Fruit fly (Drosophila melanogaster) whole organism, wandering third instar larva: ENCODE results near the gene PIG-Wb.

ENCODE experiments used
- CrebA ChIP-seq: fragments of 200-800 bp; sonication (Bioruptor generic); optimal IDR thresholded peaks from 2 replicates; lab custom pipeline; 2016; ENCODE audit warnings: missing biosample characterization, mild to moderate bottlenecking, missing genetic modification characterization, borderline replicate concordance
- Dfd ChIP-seq: fragments of >200 bp; optimal IDR thresholded peaks from 2 replicates; lab custom pipeline; 2017; ENCODE audit warnings: missing biosample characterization, missing genetic modification characterization
- Hr83 ChIP-seq: fragments of 200-300 bp; sonication (Bioruptor generic); optimal IDR thresholded peaks from 2 replicates; lab custom pipeline; 2016; ENCODE audit warnings: missing biosample characterization, mild to moderate bottlenecking, missing genetic modification characterization, moderate library complexity; ENCODE audit not compliant: poor library complexity, severe bottlenecking
- Myc ChIP-seq: fragments of >200 bp; optimal IDR thresholded peaks from 2 replicates; lab custom pipeline; 2017
- OdsH ChIP-seq: fragments of 200-800 bp; sonication (Bioruptor generic); optimal IDR thresholded peaks from 2 replicates; lab custom pipeline; 2016; ENCODE audit warnings: missing biosample characterization, mild to moderate bottlenecking, missing genetic modification characterization
- Sp1 ChIP-seq: fragments of 200-800 bp; sonication (Bioruptor generic); optimal IDR thresholded peaks from 3 replicates; lab custom pipeline; 2019; ENCODE audit warnings: missing biosample characterization, mild to moderate bottlenecking, missing genetic modification characterization, moderate library complexity
- br ChIP-seq: fragments of 200-800 bp; sonication (Bioruptor generic); optimal IDR thresholded peaks from 2 replicates; lab custom pipeline; 2016; ENCODE audit warnings: missing biosample characterization, missing genetic modification characterization
- dmrt93B ChIP-seq: fragments of 200-800 bp; sonication (Bioruptor generic); optimal IDR thresholded peaks from 2 replicates; lab custom pipeline; 2018; ENCODE audit warnings: missing biosample characterization, mild to moderate bottlenecking, missing genetic modification characterization
- fru ChIP-seq: fragments of 200-800 bp; sonication (Bioruptor generic); optimal IDR thresholded peaks from 3 replicates; lab custom pipeline; 2016; ENCODE audit warnings: missing biosample characterization, mild to moderate bottlenecking, missing genetic modification characterization
- jim ChIP-seq: fragments of 175-275, 200-325 bp; sonication (Bioruptor generic); optimal IDR thresholded peaks from 2 replicates; lab custom pipeline; 2016; ENCODE audit warnings: missing biosample characterization, mild to moderate bottlenecking, missing genetic modification characterization
- lola ChIP-seq: fragments of >200 bp; optimal IDR thresholded peaks from 2 replicates; lab custom pipeline; 2017; ENCODE audit warnings: missing biosample characterization, missing genetic modification characterization
- pan ChIP-seq: fragments of >200 bp; optimal IDR thresholded peaks from 2 replicates; lab custom pipeline; 2017
- psq ChIP-seq: fragments of 200-800 bp; sonication (Bioruptor generic); optimal IDR thresholded peaks from 3 replicates; lab custom pipeline; 2017; ENCODE audit warnings: missing biosample characterization, mild to moderate bottlenecking, missing genetic modification characterization, moderate library complexity
- usp ChIP-seq: fragments of >200 bp; optimal IDR thresholded peaks from 2 replicates; lab custom pipeline; 2017; ENCODE audit warnings: missing biosample characterization, missing genetic modification characterization

DNA sequence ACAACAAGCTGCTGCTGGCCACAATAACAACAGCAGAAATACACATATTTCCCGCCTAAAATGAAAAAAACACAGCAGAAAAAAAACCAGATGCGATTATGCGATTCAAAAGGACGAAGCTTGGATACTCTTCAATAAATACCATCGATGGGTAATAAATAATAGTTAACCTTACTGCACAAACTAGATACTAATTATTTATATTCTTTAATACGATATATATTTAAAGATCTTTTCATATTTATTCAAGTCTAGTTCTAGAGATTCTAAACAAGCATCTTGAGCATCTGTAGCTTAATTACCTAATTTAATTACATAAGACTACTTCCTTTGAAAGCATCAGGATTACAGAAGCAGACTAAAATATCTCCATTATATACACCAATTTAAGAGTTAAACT lies 49.7 kb downstream of the PIG-Wb start:
- TF ChIP-seq psq (GFP tag; lab: Kevin White, UChicago) = no peak
- TF ChIP-seq jim (GFP tag; lab: Kevin White, UChicago) = no peak
- TF ChIP-seq lola (GFP tag; lab: Kevin White, UChicago) = no peak
- no peak for TF ChIP-seq fru
- TF ChIP-seq br = no peak
- no peak for TF ChIP-seq Sp1 (GFP tag; lab: Kevin White, UChicago)
- TF ChIP-seq Myc (lab: Kevin White, UChicago) = no peak
- no peak for TF ChIP-seq OdsH (GFP tag; lab: Kevin White, UChicago)
- TF ChIP-seq CrebA (GFP tag; lab: Kevin White, UChicago) = no peak
- TF ChIP-seq usp (GFP tag; lab: Kevin White, UChicago) = no peak
- no peak for TF ChIP-seq pan (lab: Kevin White, UChicago)
- TF ChIP-seq Dfd (GFP tag; lab: Kevin White, UChicago) = no peak
- TF ChIP-seq dmrt93B (GFP tag; lab: Kevin White, UChicago) = no peak
- no peak for TF ChIP-seq Hr83 (GFP tag; lab: Kevin White, UChicago)
